Worm (Caenorhabditis elegans): ENCODE data around the gene C32D5.11.

- no peak for TF ChIP-seq mec-3 (tag; optimal IDR thresholded peaks at IDR 0.05; ENCODE audit: borderline replicate concordance)
- no peak for TF ChIP-seq hlh-6 (tag; optimal IDR thresholded peaks at IDR 0.05)
- no peak for TF ChIP-seq pha-2 (tag; optimal IDR thresholded peaks at IDR 0.05)
- no peak for TF ChIP-seq tbx-2 (tag; optimal IDR thresholded peaks at IDR 0.05)
- TF ChIP-seq hlh-8 (tag; optimal IDR thresholded peaks at IDR 0.05): no peak
- TF ChIP-seq gmeb-2 (tag; optimal IDR thresholded peaks at IDR 0.05): no peak
- no peak for TF ChIP-seq ceh-34 (tag; optimal IDR thresholded peaks at IDR 0.05)
- no peak for TF ChIP-seq ceh-9 (tag; optimal IDR thresholded peaks at IDR 0.05)
These were observed 35.9 kb upstream of the C32D5.11 start, which contains the start of gene F58F12.3 for ce11 chrII:6391195-6391594.

Data from whole organism, late embryonic.